Worm (Caenorhabditis elegans) whole organism, young adult: ENCODE measurements around the gene egal-1.

Source experiments
- B0261.1 ChIP-seq: sonication (generic microtip); optimal IDR thresholded peaks from 2 replicates; lab custom pipeline; 2016; ENCODE audit warnings: mild to moderate bottlenecking, missing genetic modification characterization, moderate library complexity, missing compliant biosample characterization
- C17E4.6 ChIP-seq: fragments of 200-800 bp; sonication (Bioruptor generic); IDR thresholded peaks from 2 replicates; pipeline ENCODE4 v1.3.6; 2022; ENCODE audit warnings: missing genetic modification reagents, missing genetic modification characterization, missing compliant biosample characterization
- Y79H2A.3 ChIP-seq: fragments of 200-800 bp; sonication (Bioruptor generic); conservative IDR thresholded peaks from 2 replicates; pipeline ENCODE4 v1.3.6; 2022; ENCODE audit warnings: missing genetic modification reagents, missing genetic modification characterization, missing compliant biosample characterization
- ceh-100 ChIP-seq: fragments of 200-800 bp; sonication (Bioruptor generic); IDR thresholded peaks from 2 replicates; pipeline ENCODE4 v1.3.6; 2022; ENCODE audit warnings: missing genetic modification reagents, missing genetic modification characterization, missing compliant biosample characterization
- ceh-79 ChIP-seq: sonication (generic microtip); optimal IDR thresholded peaks from 2 replicates; lab custom pipeline; 2017; ENCODE audit warnings: mild to moderate bottlenecking, missing genetic modification characterization, missing compliant biosample characterization
- dpl-1 ChIP-seq: fragments of 150-350 bp; optimal IDR thresholded peaks from 2 replicates; lab custom pipeline; 2014; ENCODE audit warnings: missing biosample characterization, missing genetic modification reagents, missing genetic modification characterization
- madf-8 ChIP-seq: fragments of 200-800 bp; sonication (Bioruptor generic); conservative IDR thresholded peaks from 2 replicates; pipeline ENCODE4 v1.3.6; 2022; ENCODE audit warnings: missing genetic modification reagents, missing genetic modification characterization, missing compliant biosample characterization
- nhr-120 ChIP-seq: fragments of 200-800 bp; sonication (Bioruptor generic); IDR thresholded peaks from 2 replicates; pipeline ENCODE4 v1.3.6; 2022; ENCODE audit warnings: missing genetic modification characterization, missing compliant biosample characterization
- tbp1 ChIP-seq: fragments of 200-800 bp; sonication (Bioruptor generic); optimal IDR thresholded peaks from 2 replicates; lab custom pipeline; 2018; ENCODE audit warnings: mild to moderate bottlenecking, missing genetic modification characterization, missing compliant biosample characterization
- zfh-2 ChIP-seq: fragments of 200-800 bp; sonication (Bioruptor generic); conservative IDR thresholded peaks from 2 replicates; pipeline ENCODE4 v1.3.6; 2022; ENCODE audit warnings: missing genetic modification reagents, missing genetic modification characterization, missing compliant biosample characterization

Gene egal-1

ce11 chrIV:5873825-5874224 lies 49.2 kb downstream of the egal-1 start, which contains the start of gene srv-19:
TSS of gene srv-19 (minus strand) at chrIV:5873925.
- TF ChIP-seq C17E4.6 (no peak), dpl-1 (GFP tag; lab: Kevin White, UChicago) (no peak), Y79H2A.3 (no peak), nhr-120 (no peak), tbp1 (no peak), madf-8 (no peak), ceh-79 (no peak)

- TF ChIP-seq zfh-2 (GFP tag; lab: Robert Waterston, UW) (no peak), B0261.1 (tag; lab: Kevin White, UChicago) (no peak), ceh-100 (GFP tag; lab: Robert Waterston, UW) (no peak)
These were observed 52.7 kb downstream of the egal-1 start, which contains the start of gene srv-21 for ce11 chrIV:5877246-5877645. TSS of gene srv-21 (minus strand) at chrIV:5877346.
